Worm (Caenorhabditis elegans) whole organism, mixed stage, embryonic: Measurements from ENCODE around the gene M03E7.2.

ENCODE experiments used
- blmp-1 ChIP-seq: fragments of 150-350 bp; optimal IDR thresholded peaks from 2 replicates; lab custom pipeline; 2014; ENCODE audit warnings: missing biosample characterization, missing genetic modification characterization
- drap-1 ChIP-seq: fragments of 200-800 bp; sonication (Bioruptor generic); optimal IDR thresholded peaks from 3 replicates; lab custom pipeline; 2018; ENCODE audit warnings: mild to moderate bottlenecking, missing genetic modification characterization, missing compliant biosample characterization
- elt-3 ChIP-seq: fragments of 150-350 bp; optimal IDR thresholded peaks from 2 replicates; lab custom pipeline; 2014; ENCODE audit warnings: missing biosample characterization, missing genetic modification characterization
- mab-5 ChIP-seq: fragments of 150-350 bp; optimal IDR thresholded peaks from 2 replicates; lab custom pipeline; 2014; ENCODE audit warnings: missing biosample characterization, missing genetic modification characterization
- mep-1 ChIP-seq: fragments of 150-350 bp; optimal IDR thresholded peaks from 2 replicates; lab custom pipeline; 2017; ENCODE audit warnings: missing biosample characterization, missing genetic modification reagents, missing genetic modification characterization, inconsistent platforms
- nhr-12 ChIP-seq: fragments of 150-350 bp; optimal IDR thresholded peaks from 2 replicates; lab custom pipeline; 2014; ENCODE audit warnings: missing biosample characterization, missing genetic modification characterization
- nhr-28 ChIP-seq: fragments of 150-350 bp; optimal IDR thresholded peaks from 2 replicates; lab custom pipeline; 2014; ENCODE audit warnings: missing biosample characterization, missing genetic modification characterization
- pha-4 ChIP-seq: fragments of 150-350 bp; optimal IDR thresholded peaks from 2 replicates; lab custom pipeline; 2018; ENCODE audit warnings: missing biosample characterization, missing genetic modification reagents, missing genetic modification characterization
- unc-62 ChIP-seq: fragments of 150-350 bp; optimal IDR thresholded peaks from 2 replicates; lab custom pipeline; 2014; ENCODE audit warnings: missing biosample characterization, missing genetic modification reagents, missing genetic modification characterization

DNA sequence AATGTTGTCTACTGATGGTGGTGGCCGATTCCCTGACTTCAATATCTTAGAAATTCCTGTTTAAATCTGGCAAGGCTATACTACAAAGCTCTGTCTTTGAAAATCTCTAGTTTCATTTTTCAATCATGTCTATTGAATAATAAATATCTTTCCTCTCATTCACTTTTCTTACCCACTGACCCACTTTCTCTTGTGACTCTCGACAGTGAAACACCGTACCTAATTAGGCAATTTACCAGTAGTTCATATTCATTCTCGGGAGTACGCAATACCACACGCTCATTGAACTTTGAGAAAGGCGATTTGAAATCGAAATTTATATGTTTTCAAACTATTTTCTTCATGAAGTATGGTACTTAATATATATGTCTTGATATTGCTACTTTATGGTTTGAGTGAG lies 32.6 kb upstream of the M03E7.2 start, which contains the start of gene CD4.11:
- no peak for TF ChIP-seq mab-5 (tag; lab: Kevin White, UChicago)
- no peak for TF ChIP-seq drap-1 (GFP tag; lab: Kevin White, UChicago)
- TF ChIP-seq mep-1 (tag; lab: Kevin White, UChicago): no peak
- TF ChIP-seq elt-3 (tag; lab: Kevin White, UChicago): no peak
- TF ChIP-seq nhr-28 (tag; lab: Kevin White, UChicago): no peak
- TF ChIP-seq blmp-1 (tag; lab: Kevin White, UChicago): no peak
- no peak for TF ChIP-seq pha-4 (tag; lab: Kevin White, UChicago)
- TF ChIP-seq unc-62 (GFP tag; lab: Kevin White, UChicago): no peak
- no peak for TF ChIP-seq nhr-12 (tag; lab: Kevin White, UChicago)
